Worm (Caenorhabditis elegans) whole organism, L1 larva: Measurements from ENCODE around the gene C55A6.11.

Experiments
- C16A3.4 ChIP-seq: fragments of 150-350 bp; optimal IDR thresholded peaks from 2 replicates; lab custom pipeline; 2014; ENCODE audit warnings: missing biosample characterization, missing genetic modification characterization
- F16B12.6 ChIP-seq: fragments of 150-350 bp; optimal IDR thresholded peaks from 2 replicates; lab custom pipeline; 2014; ENCODE audit warnings: missing biosample characterization, missing genetic modification characterization
- aha-1 ChIP-seq: fragments of 150-350 bp; optimal IDR thresholded peaks from 2 replicates; lab custom pipeline; 2014; ENCODE audit warnings: missing biosample characterization, missing genetic modification characterization
- alr-1 ChIP-seq: fragments of 200-800 bp; sonication (Bioruptor generic); optimal IDR thresholded peaks from 2 replicates; lab custom pipeline; 2018; ENCODE audit warnings: borderline replicate concordance, mild to moderate bottlenecking, missing genetic modification characterization, missing compliant biosample characterization
- ceh-88 ChIP-seq: fragments of 200-800 bp; sonication (Bioruptor generic); IDR thresholded peaks from 2 replicates; pipeline ENCODE4 v1.3.6; 2022; ENCODE audit warnings: missing genetic modification characterization, missing compliant biosample characterization
- ces-1 ChIP-seq: fragments of 150-350 bp; optimal IDR thresholded peaks from 2 replicates; lab custom pipeline; 2014; ENCODE audit warnings: missing biosample characterization, missing genetic modification reagents, missing genetic modification characterization
- dsc-1 ChIP-seq: sonication (generic microtip); optimal IDR thresholded peaks from 2 replicates; lab custom pipeline; 2016; ENCODE audit warnings: mild to moderate bottlenecking, missing genetic modification characterization, missing compliant biosample characterization
- efl-1 ChIP-seq, 4 experiments: fragments of 150-350 bp; optimal IDR thresholded peaks in 3 of 4; peaks in 1 of 4; 1 replicate in 1 of 4; 2 replicates in 3 of 4; lab custom pipeline; 2014; ENCODE audit warnings: missing biosample characterization in 2 of 4, missing genetic modification characterization in 2 of 4, missing genetic modification reagents in 2 of 4
- egl-13 ChIP-seq: sonication (generic microtip); optimal IDR thresholded peaks from 2 replicates; lab custom pipeline; 2016; ENCODE audit warnings: missing genotype, missing genetic modification reagents, missing genetic modification characterization, missing compliant biosample characterization
- egl-27 ChIP-seq, 2 experiments: fragments of 150-350 bp in 1 of 2; sonication (generic microtip); optimal IDR thresholded peaks; 3 replicates each; lab custom pipeline; 2017 to 2018; ENCODE audit warnings: missing biosample characterization in 2 of 2, missing genetic modification characterization in 2 of 2, missing genetic modification reagents in 2 of 2
- ets-5 ChIP-seq: fragments of 200-800 bp; sonication (Bioruptor generic); IDR thresholded peaks from 2 replicates; pipeline ENCODE4 v1.3.6; 2022; ENCODE audit warnings: missing genetic modification characterization, missing compliant biosample characterization
- fkh-10 ChIP-seq: sonication (generic microtip); optimal IDR thresholded peaks from 2 replicates; lab custom pipeline; 2017; ENCODE audit warnings: missing biosample characterization, missing genetic modification reagents, missing genetic modification characterization
- fkh-8 ChIP-seq: sonication (generic microtip); optimal IDR thresholded peaks from 2 replicates; lab custom pipeline; 2016; ENCODE audit warnings: mild to moderate bottlenecking, missing genetic modification characterization, missing compliant biosample characterization
- hlh-4 ChIP-seq: sonication (generic microtip); optimal IDR thresholded peaks from 2 replicates; lab custom pipeline; 2016; ENCODE audit warnings: mild to moderate bottlenecking, missing genetic modification characterization, missing compliant biosample characterization
- hpl-2 ChIP-seq: fragments of 150-350 bp; optimal IDR thresholded peaks from 2 replicates; lab custom pipeline; 2014; ENCODE audit warnings: missing biosample characterization, missing genetic modification reagents, missing genetic modification characterization
- lin-14 ChIP-seq: fragments of 200-800 bp; sonication (Bioruptor generic); optimal IDR thresholded peaks from 2 replicates; lab custom pipeline; 2018; ENCODE audit warnings: mild to moderate bottlenecking, missing genetic modification characterization, moderate library complexity, missing compliant biosample characterization
- lin-15B ChIP-seq: fragments of 150-350 bp; sonication (generic microtip); optimal IDR thresholded peaks from 3 replicates; lab custom pipeline; 2014; ENCODE audit warnings: missing biosample characterization, missing genetic modification characterization
- lir-3 ChIP-seq: sonication (generic microtip); optimal IDR thresholded peaks from 2 replicates; lab custom pipeline; 2016; ENCODE audit warnings: mild to moderate bottlenecking, missing genetic modification characterization, moderate library complexity, missing compliant biosample characterization; ENCODE audit not compliant: poor library complexity
- lsy-2 ChIP-seq, 2 experiments: fragments of 150-350 bp; optimal IDR thresholded peaks; 2 replicates each; lab custom pipeline; 2014; ENCODE audit warnings: missing biosample characterization in 2 of 2, missing genetic modification characterization in 2 of 2
- mdl-1 ChIP-seq, 2 experiments: fragments of 150-350 bp; optimal IDR thresholded peaks; 2 replicates each; lab custom pipeline; 2014 to 2017; ENCODE audit warnings: missing biosample characterization in 2 of 2, missing genetic modification characterization in 2 of 2, inconsistent platforms in 1 of 2
- mep-1 ChIP-seq: fragments of 150-350 bp; optimal IDR thresholded peaks from 2 replicates; lab custom pipeline; 2014; ENCODE audit warnings: missing biosample characterization, missing genetic modification characterization
- nhr-11 ChIP-seq: fragments of 150-350 bp; optimal IDR thresholded peaks from 2 replicates; lab custom pipeline; 2014; ENCODE audit warnings: missing biosample characterization, missing genetic modification characterization
- nhr-19 ChIP-seq: fragments of 200-800 bp; sonication (Bioruptor generic); conservative IDR thresholded peaks from 2 replicates; pipeline ENCODE4 v1.3.6; 2022; ENCODE audit warnings: missing genetic modification characterization, missing compliant biosample characterization
- nhr-20 ChIP-seq: sonication (generic microtip); optimal IDR thresholded peaks from 2 replicates; lab custom pipeline; 2016; ENCODE audit warnings: mild to moderate bottlenecking, missing genetic modification characterization, missing compliant biosample characterization
- nhr-47 ChIP-seq: sonication (generic microtip); optimal IDR thresholded peaks from 2 replicates; lab custom pipeline; 2016; ENCODE audit warnings: mild to moderate bottlenecking, missing genetic modification characterization, moderate library complexity, missing compliant biosample characterization
- nhr-71 ChIP-seq: sonication (generic microtip); optimal IDR thresholded peaks from 2 replicates; lab custom pipeline; 2016; ENCODE audit warnings: mild to moderate bottlenecking, missing genetic modification characterization, moderate library complexity, missing compliant biosample characterization
- nhr-77 ChIP-seq: fragments of 150-350 bp; optimal IDR thresholded peaks from 2 replicates; lab custom pipeline; 2014; ENCODE audit warnings: missing biosample characterization, missing genetic modification characterization
- nhr-84 ChIP-seq: sonication (generic microtip); optimal IDR thresholded peaks from 2 replicates; lab custom pipeline; 2017; ENCODE audit warnings: missing biosample characterization, missing genetic modification characterization
- nhr-85 ChIP-seq: sonication (generic microtip); peaks from one replicate; lab custom pipeline; 2016; ENCODE audit warnings: missing genetic modification characterization, inconsistent platforms, missing compliant biosample characterization
- pag-3 ChIP-seq: sonication (generic microtip); optimal IDR thresholded peaks from 2 replicates; lab custom pipeline; 2017; ENCODE audit warnings: missing genetic modification characterization, mild to moderate bottlenecking, missing compliant biosample characterization, antibody characterized with exemption, borderline replicate concordance; ENCODE audit not compliant: insufficient read depth
- pax-3 ChIP-seq: fragments of 200-800 bp; sonication (Bioruptor generic); optimal IDR thresholded peaks from 2 replicates; lab custom pipeline; 2018; ENCODE audit warnings: mild to moderate bottlenecking, missing genetic modification characterization, moderate library complexity, missing compliant biosample characterization
- rnt-1 ChIP-seq: sonication (generic microtip); optimal IDR thresholded peaks from 2 replicates; lab custom pipeline; 2016; ENCODE audit warnings: mild to moderate bottlenecking, missing genetic modification characterization, moderate library complexity, missing compliant biosample characterization
- skn-1 ChIP-seq: fragments of 150-350 bp; optimal IDR thresholded peaks from 2 replicates; lab custom pipeline; 2014; ENCODE audit warnings: missing biosample characterization, missing genetic modification characterization
- snpc-4 ChIP-seq: fragments of 150-350 bp; optimal IDR thresholded peaks from 2 replicates; lab custom pipeline; 2014; ENCODE audit warnings: missing biosample characterization, missing genetic modification characterization
- snu-23 ChIP-seq: sonication (generic microtip); optimal IDR thresholded peaks from 2 replicates; lab custom pipeline; 2016; ENCODE audit warnings: missing genetic modification characterization, missing compliant biosample characterization
- sox-4 ChIP-seq: sonication (generic microtip); optimal IDR thresholded peaks from 2 replicates; lab custom pipeline; 2016; ENCODE audit warnings: missing genetic modification characterization, missing compliant biosample characterization
- sptf-1 ChIP-seq: fragments of 150-350 bp; optimal IDR thresholded peaks from 2 replicates; lab custom pipeline; 2014; ENCODE audit warnings: missing biosample characterization, missing genetic modification characterization
- tbx-2 ChIP-seq: sonication (generic microtip); optimal IDR thresholded peaks from 2 replicates; lab custom pipeline; 2016; ENCODE audit warnings: missing genetic modification characterization, missing compliant biosample characterization
- tlp-1 ChIP-seq: fragments of 150-350 bp; optimal IDR thresholded peaks from 2 replicates; lab custom pipeline; 2014; ENCODE audit warnings: missing biosample characterization, missing genetic modification characterization
- unc-30 ChIP-seq: sonication (generic microtip); optimal IDR thresholded peaks from 2 replicates; lab custom pipeline; 2017; ENCODE audit warnings: missing biosample characterization, missing genetic modification characterization
- unc-86 ChIP-seq: sonication (generic microtip); optimal IDR thresholded peaks from 2 replicates; lab custom pipeline; 2016; ENCODE audit warnings: missing genetic modification characterization, missing compliant biosample characterization
- vab-15 ChIP-seq: sonication (generic microtip); optimal IDR thresholded peaks from 2 replicates; lab custom pipeline; 2017; ENCODE audit warnings: missing genotype, mild to moderate bottlenecking, missing genetic modification characterization, missing compliant biosample characterization
- xbp-1 ChIP-seq: sonication (generic microtip); optimal IDR thresholded peaks from 2 replicates; lab custom pipeline; 2016; ENCODE audit warnings: missing genetic modification characterization, missing compliant biosample characterization
- ztf-11 ChIP-seq, 2 experiments: sonication (generic microtip); optimal IDR thresholded peaks; 2 replicates each; lab custom pipeline; 2016 to 2017; ENCODE audit warnings: missing genetic modification characterization in 2 of 2, missing biosample characterization in 1 of 2, missing compliant biosample characterization in 1 of 2
- ztf-4 ChIP-seq: fragments of 150-350 bp; optimal IDR thresholded peaks from 2 replicates; lab custom pipeline; 2014; ENCODE audit warnings: missing biosample characterization, missing genetic modification characterization

The C55A6.11 gene

DNA sequence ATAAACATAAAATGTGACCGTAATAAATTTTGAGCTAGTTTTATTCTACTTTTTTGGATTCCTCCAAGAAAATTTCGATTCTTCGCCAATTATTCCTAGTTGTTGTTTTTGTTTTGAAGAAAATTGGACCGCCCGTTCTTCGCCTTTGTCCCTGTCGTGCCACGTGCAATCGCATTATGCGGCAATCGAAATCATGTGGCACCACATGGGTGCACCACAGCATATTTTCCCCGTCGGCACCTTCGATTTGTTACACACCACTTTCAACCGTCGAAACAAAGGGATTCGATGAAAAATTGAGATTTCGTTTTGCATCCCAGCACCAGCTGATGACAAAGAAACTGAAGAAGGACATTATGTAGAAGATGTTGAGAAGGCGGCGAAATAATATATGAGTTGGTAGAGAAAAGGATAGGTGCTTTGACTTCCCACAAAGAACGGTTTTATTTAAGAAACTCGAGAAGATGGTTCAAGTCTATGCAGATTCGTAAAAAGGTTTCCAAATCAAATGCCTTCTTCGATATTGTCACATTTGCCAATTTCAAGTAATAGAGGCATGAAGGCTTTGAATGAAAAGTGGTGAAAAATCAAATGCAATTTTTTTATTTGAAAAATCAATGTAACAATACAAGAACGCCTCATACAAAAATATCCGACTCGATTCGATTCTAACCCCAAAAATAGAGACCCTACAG, 8.5 kb downstream of the C55A6.11 start:
- TF ChIP-seq snu-23 (GFP tag; lab: Kevin White, UChicago): peak; percentile 21
- TF ChIP-seq pax-3 (tag; lab: Kevin White, UChicago): no peak
- TF ChIP-seq lin-14: peak; percentile 33
- TF ChIP-seq egl-27 (tag; optimal IDR thresholded peaks at IDR 0.05; lab: Kevin White, UChicago): no peak
- TF ChIP-seq mdl-1 (tag; optimal IDR thresholded peaks at IDR 0.05; lab: Kevin White, UChicago): peak in 1 of 2 experiments; percentile 7
- TF ChIP-seq dsc-1 (tag; lab: Kevin White, UChicago): peak; percentile 57
- TF ChIP-seq tbx-2 (tag; lab: Kevin White, UChicago): no peak
- no peak for TF ChIP-seq nhr-77
- TF ChIP-seq nhr-85 (tag; lab: Kevin White, UChicago): peak; percentile 76
- TF ChIP-seq unc-86 (tag; lab: Kevin White, UChicago): no peak

DNA sequence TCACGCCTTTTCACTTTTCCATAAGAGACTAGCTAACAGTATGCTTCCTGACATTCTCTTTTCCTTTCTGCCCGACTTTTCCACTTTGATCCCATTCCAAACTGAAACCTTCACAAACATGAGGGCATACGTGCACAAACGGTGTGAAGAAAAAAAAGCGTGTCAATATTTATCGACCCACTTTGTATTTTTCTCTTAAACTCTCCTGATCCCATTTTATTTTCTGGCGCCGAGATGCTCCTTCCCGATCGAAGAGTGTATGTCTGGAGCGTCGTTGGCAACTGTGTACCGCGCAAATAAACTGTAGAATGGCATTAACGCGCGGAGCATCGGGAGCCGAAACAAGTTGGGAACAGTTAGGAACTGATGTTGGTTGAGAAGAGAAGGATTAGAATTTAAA, 9.2 kb downstream of the C55A6.11 start:
- TF ChIP-seq tbx-2 (tag; lab: Kevin White, UChicago): peak; percentile 58
- TF ChIP-seq lin-14: peak; percentile 48
- TF ChIP-seq nhr-77: peak; percentile 65
- TF ChIP-seq nhr-71 (tag; lab: Kevin White, UChicago): peak; percentile 36
- peak; percentile 45 to 57 for TF ChIP-seq egl-27 (tag; optimal IDR thresholded peaks at IDR 0.05; lab: Kevin White, UChicago)
- TF ChIP-seq hpl-2 (GFP tag; lab: Kevin White, UChicago): no peak
- no peak for TF ChIP-seq efl-1 (optimal IDR thresholded peaks at IDR 0.05; lab: Kevin White, UChicago)
- TF ChIP-seq efl-1 (GFP tag; optimal IDR thresholded peaks at IDR 0.05 in 1 of 2; lab: Kevin White, UChicago): peak in 1 of 2 experiments; percentile 58
- no peak for TF ChIP-seq ztf-11 (tag; optimal IDR thresholded peaks at IDR 0.05; lab: Kevin White, UChicago)
- peak in 1 of 2 experiments; percentile 25 for TF ChIP-seq mdl-1 (tag; optimal IDR thresholded peaks at IDR 0.05; lab: Kevin White, UChicago)
- peak; percentile 36 for TF ChIP-seq nhr-20
- TF ChIP-seq lsy-2 (tag; optimal IDR thresholded peaks at IDR 0.05; lab: Kevin White, UChicago): peak in 1 of 2 experiments; percentile 21
- no peak for TF ChIP-seq dsc-1 (tag; lab: Kevin White, UChicago)

DNA sequence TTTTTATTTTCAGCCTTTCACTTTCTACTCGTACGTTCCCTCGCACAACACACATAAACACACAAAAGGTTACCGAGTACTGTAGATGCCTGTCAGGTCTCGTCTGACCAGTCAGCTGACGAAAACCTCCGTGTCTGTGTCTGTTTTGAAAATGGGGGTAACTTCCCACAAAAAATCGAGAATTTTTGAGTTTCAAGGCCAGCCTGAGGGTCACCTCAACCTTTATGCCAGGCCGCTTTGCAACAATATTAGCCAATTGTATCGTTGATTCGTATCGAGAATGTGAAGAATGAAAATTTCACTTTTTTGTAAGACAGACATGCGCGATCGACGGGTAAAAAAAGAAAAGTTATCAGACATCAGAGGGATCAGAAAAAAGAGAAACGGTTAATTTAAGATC, 10.8 kb downstream of the C55A6.11 start:
- TF ChIP-seq egl-13 (tag; lab: Kevin White, UChicago) (no peak), nhr-19 (GFP tag; lab: Robert Waterston, UW) (peak; percentile 41; the same call in 1 of the 2 replicates), nhr-11 (tag; lab: Kevin White, UChicago) (no peak), nhr-84 (tag; lab: Kevin White, UChicago) (no peak), efl-1 (optimal IDR thresholded peaks at IDR 0.05; lab: Kevin White, UChicago) (peak; percentile 20 to 39), efl-1 (GFP tag; optimal IDR thresholded peaks at IDR 0.05 in 1 of 2; lab: Kevin White, UChicago) (peak in 1 of 2 experiments; percentile 6), pag-3 (tag; lab: Kevin White, UChicago) (no peak), ztf-4 (no peak), sox-4 (tag; lab: Kevin White, UChicago) (no peak), hlh-4 (no peak), rnt-1 (peak; percentile 42), F16B12.6 (no peak), ets-5 (GFP tag; lab: Robert Waterston, UW) (no peak), fkh-8 (tag; lab: Kevin White, UChicago) (no peak), nhr-77 (no peak), lsy-2 (tag; optimal IDR thresholded peaks at IDR 0.05; lab: Kevin White, UChicago) (peak; percentile 56 to 84), tlp-1 (tag; lab: Kevin White, UChicago) (no peak), tbx-2 (tag; lab: Kevin White, UChicago) (peak; percentile 35), nhr-47 (peak; percentile 56), C16A3.4 (tag; lab: Kevin White, UChicago) (peak; percentile 49), fkh-10 (no peak), mep-1 (peak; percentile 85), ceh-88 (GFP tag; lab: Robert Waterston, UW) (peak; percentile 29; the same call in 1 of the 2 replicates), hpl-2 (GFP tag; lab: Kevin White, UChicago) (no peak), xbp-1 (tag; lab: Kevin White, UChicago) (peak; percentile 8), vab-15 (tag; lab: Kevin White, UChicago) (no peak), sptf-1 (tag; lab: Kevin White, UChicago) (no peak), snpc-4 (tag; lab: Kevin White, UChicago) (no peak), lir-3 (tag; lab: Kevin White, UChicago) (no peak), lin-14 (peak; percentile 94), alr-1 (tag; lab: Kevin White, UChicago) (no peak), aha-1 (tag; lab: Kevin White, UChicago) (no peak), ces-1 (GFP tag; lab: Kevin White, UChicago) (no peak), skn-1 (tag; lab: Kevin White, UChicago) (no peak), lin-15B (tag; lab: Kevin White, UChicago) (no peak), nhr-71 (tag; lab: Kevin White, UChicago) (peak; percentile 82), unc-30 (tag; lab: Kevin White, UChicago) (no peak)
